Worm (Caenorhabditis elegans): ENCODE measurements around the gene ubq-1.

ce11 chrIII:5958172-5958886 lies 18.3 kb downstream of the ubq-1 start, which contains the start of the genes nono-1 and nop-1:
- TF ChIP-seq lin-11 (tag; optimal IDR thresholded peaks at IDR 0.05) (no peak), nhr-237 (tag; optimal IDR thresholded peaks at IDR 0.05) (no peak), nhr-77 (tag; optimal IDR thresholded peaks at IDR 0.05) (no peak), elt-3 (tag; optimal IDR thresholded peaks at IDR 0.05) (no peak), blmp-1 (tag; optimal IDR thresholded peaks at IDR 0.05; ENCODE audit: insufficient read depth) (no peak)
